Worm (Caenorhabditis elegans) whole organism, young adult: ENCODE measurements around the gene mom-1.

ENCODE experiments used
- F23B12.7 ChIP-seq: sonication (generic microtip); optimal IDR thresholded peaks from 2 replicates; lab custom pipeline; 2017; ENCODE audit warnings: missing genetic modification characterization, mild to moderate bottlenecking, missing compliant biosample characterization, antibody characterized with exemption, moderate library complexity; ENCODE audit not compliant: insufficient read depth
- F57C9.4 ChIP-seq: sonication (generic microtip); optimal IDR thresholded peaks from 2 replicates; lab custom pipeline; 2017; ENCODE audit warnings: mild to moderate bottlenecking, missing genetic modification characterization, missing compliant biosample characterization
- ama-1 ChIP-seq, 3 experiments: fragments of 150-350 bp in 1 of 3; sonication (generic microtip) in 2 of 3; optimal IDR thresholded peaks; 2 replicates each; lab custom pipeline; 2014 to 2018; ENCODE audit warnings: missing biosample characterization in 2 of 3, missing genetic modification characterization in 2 of 3, missing genetic modification reagents in 2 of 3
- ekl-4 ChIP-seq: fragments of 200-800 bp; sonication (Bioruptor generic); IDR thresholded peaks from 2 replicates; pipeline ENCODE4 v1.3.6; 2022; ENCODE audit warnings: missing genetic modification reagents, missing genetic modification characterization, missing compliant biosample characterization
- lsl-1 ChIP-seq: fragments of 200-800 bp; sonication (Bioruptor generic); optimal IDR thresholded peaks from 2 replicates; lab custom pipeline; 2018; ENCODE audit warnings: mild to moderate bottlenecking, missing genetic modification characterization, moderate library complexity, missing compliant biosample characterization
- madf-3 ChIP-seq: fragments of 200-800 bp; sonication (Bioruptor generic); IDR thresholded peaks from 2 replicates; pipeline ENCODE4 v1.3.6; 2022; ENCODE audit warnings: missing genetic modification reagents, missing genetic modification characterization, missing compliant biosample characterization
- madf-8 ChIP-seq: fragments of 200-800 bp; sonication (Bioruptor generic); conservative IDR thresholded peaks from 2 replicates; pipeline ENCODE4 v1.3.6; 2022; ENCODE audit warnings: missing genetic modification reagents, missing genetic modification characterization, missing compliant biosample characterization
- mcd-1 ChIP-seq: fragments of 200-800 bp; sonication (Bioruptor generic); IDR thresholded peaks from 2 replicates; pipeline ENCODE4 v1.3.6; 2022; ENCODE audit warnings: missing genetic modification reagents, missing genetic modification characterization, missing compliant biosample characterization
- tlf-1 ChIP-seq: fragments of 200-800 bp; sonication (Bioruptor generic); optimal IDR thresholded peaks from 2 replicates; lab custom pipeline; 2018; ENCODE audit warnings: mild to moderate bottlenecking, missing genetic modification characterization, missing compliant biosample characterization
- ztf-18 ChIP-seq: sonication (generic microtip); optimal IDR thresholded peaks from 2 replicates; lab custom pipeline; 2016; ENCODE audit warnings: missing genotype, mild to moderate bottlenecking, missing genetic modification characterization, missing compliant biosample characterization

- TF ChIP-seq F23B12.7: no peak
- TF ChIP-seq ztf-18: no peak
- TF ChIP-seq F57C9.4 (tag; lab: Kevin White, UChicago): no peak
- TF ChIP-seq ekl-4 (GFP tag; lab: Robert Waterston, UW): no peak
- no peak for TF ChIP-seq mcd-1 (GFP tag; lab: Robert Waterston, UW)
- no peak for TF ChIP-seq madf-3 (GFP tag; lab: Robert Waterston, UW)
- no peak for TF ChIP-seq lsl-1 (GFP tag; lab: Kevin White, UChicago)
- no peak for TF ChIP-seq ama-1 (optimal IDR thresholded peaks at IDR 0.05; lab: Kevin White, UChicago)
- TF ChIP-seq ama-1 (GFP tag; optimal IDR thresholded peaks at IDR 0.05; lab: Kevin White, UChicago): no peak
- no peak for TF ChIP-seq madf-8 (GFP tag; lab: Robert Waterston, UW)
- TF ChIP-seq tlf-1 (GFP tag; lab: Kevin White, UChicago): no peak
Observed at ce11 chrX:6273772-6274171, 19.1 kb upstream of the mom-1 start.
